Fruit fly (Drosophila melanogaster) whole organism, embryonic: ENCODE measurements around the gene Snapin.

Experiments
- CG10209 ChIP-seq: fragments of 200-800 bp; sonication (Bioruptor generic); optimal IDR thresholded peaks from 3 replicates; lab custom pipeline; 2017; ENCODE audit warnings: missing biosample characterization, mild to moderate bottlenecking, missing genetic modification characterization, missing genetic modification reagents
- CG10543 ChIP-seq: fragments of 200-800 bp; sonication (Bioruptor generic); optimal IDR thresholded peaks from 3 replicates; lab custom pipeline; 2017; ENCODE audit warnings: missing biosample characterization, mild to moderate bottlenecking, missing genetic modification characterization, moderate library complexity
- CG11695 ChIP-seq: fragments of 200-800 bp; sonication (Bioruptor generic); IDR thresholded peaks from 3 replicates; pipeline ENCODE4 v1.3.6; 2022; ENCODE audit warnings: missing biosample characterization, missing genetic modification characterization
- CG14860 ChIP-seq: fragments of 200-800 bp; sonication (Bioruptor generic); IDR thresholded peaks from 3 replicates; pipeline ENCODE4 v1.3.6; 2022; ENCODE audit warnings: missing biosample characterization, missing genetic modification characterization; ENCODE audit not compliant: partially characterized antibody
- CG14965 ChIP-seq: fragments of 200-800 bp; sonication (Bioruptor generic); optimal IDR thresholded peaks from 2 replicates; lab custom pipeline; 2016; ENCODE audit warnings: missing biosample characterization, missing genetic modification characterization, borderline replicate concordance
- CG15011 ChIP-seq: fragments of 200-800 bp; sonication (Bioruptor generic); optimal IDR thresholded peaks from 3 replicates; lab custom pipeline; 2018; ENCODE audit warnings: missing biosample characterization, mild to moderate bottlenecking, missing genetic modification characterization
- CG17328 ChIP-seq: fragments of 200-800 bp; sonication (Bioruptor generic); IDR thresholded peaks from 2 replicates; pipeline ENCODE4 v1.3.6; 2022; ENCODE audit warnings: missing biosample characterization, missing genetic modification characterization
- CG17829 ChIP-seq: fragments of 200-800 bp; optimal IDR thresholded peaks from 2 replicates; lab custom pipeline; 2019; ENCODE audit warnings: missing biosample characterization, mild to moderate bottlenecking, missing genetic modification characterization, moderate library complexity
- CG1792 ChIP-seq: fragments of 200-800 bp; sonication (Bioruptor generic); optimal IDR thresholded peaks from 2 replicates; lab custom pipeline; 2016; ENCODE audit warnings: missing biosample characterization, missing genetic modification characterization
- CG1832 ChIP-seq: fragments of 200-800 bp; sonication (Bioruptor generic); optimal IDR thresholded peaks from 2 replicates; lab custom pipeline; 2017; ENCODE audit warnings: missing biosample characterization, mild to moderate bottlenecking, missing genetic modification characterization, inconsistent platforms
- CG18599 ChIP-seq: fragments of 200-800 bp; sonication (Bioruptor generic); optimal IDR thresholded peaks from 3 replicates; lab custom pipeline; 2017; ENCODE audit warnings: missing biosample characterization, missing genetic modification characterization, mild to moderate bottlenecking, moderate library complexity, missing genetic modification reagents
- CG18764 ChIP-seq: fragments of 200-800 bp; sonication (Bioruptor generic); optimal IDR thresholded peaks from 3 replicates; lab custom pipeline; 2016; ENCODE audit warnings: missing biosample characterization, missing genetic modification characterization
- CG34422 ChIP-seq: fragments of 200-800 bp; sonication (Bioruptor generic); IDR thresholded peaks from 3 replicates; pipeline ENCODE4 v1.3.6; 2022; ENCODE audit warnings: missing biosample characterization, missing genetic modification characterization
- CG43689 ChIP-seq: fragments of 200-800 bp; sonication (Bioruptor generic); IDR thresholded peaks from 2 replicates; pipeline ENCODE4 v1.3.6; 2022; ENCODE audit warnings: missing biosample characterization, missing genetic modification characterization
- CG6175 ChIP-seq: fragments of 200-800 bp; sonication (Bioruptor generic); IDR thresholded peaks from 3 replicates; pipeline ENCODE4 v1.3.6; 2022; ENCODE audit warnings: missing biosample characterization, missing genetic modification characterization
- CG6791 ChIP-seq: fragments of 200-800 bp; sonication (Bioruptor generic); IDR thresholded peaks from 3 replicates; pipeline ENCODE4 v1.3.6; 2022; ENCODE audit warnings: missing biosample characterization, missing genetic modification characterization; ENCODE audit not compliant: partially characterized antibody
- CG7357 ChIP-seq: fragments of 200-800 bp; sonication (Bioruptor generic); IDR thresholded peaks from 3 replicates; pipeline ENCODE4 v1.3.6; 2022; ENCODE audit warnings: missing biosample characterization, missing genetic modification characterization
- CG7963 ChIP-seq: fragments of 200-800 bp; sonication (Bioruptor generic); IDR thresholded peaks from 3 replicates; pipeline ENCODE4 v1.3.6; 2022; ENCODE audit warnings: missing biosample characterization, missing genetic modification characterization; ENCODE audit not compliant: partially characterized antibody
- CG7987 ChIP-seq: fragments of 200-800 bp; sonication (Bioruptor generic); optimal IDR thresholded peaks from 2 replicates; lab custom pipeline; 2018; ENCODE audit warnings: missing biosample characterization, mild to moderate bottlenecking, missing genetic modification characterization, moderate library complexity
- CG8765 ChIP-seq: fragments of 200-800 bp; sonication (Bioruptor generic); IDR thresholded peaks from 2 replicates; pipeline ENCODE4 v1.3.6; 2022; ENCODE audit warnings: missing biosample characterization, missing genetic modification characterization
- CG9609 ChIP-seq: fragments of 200-800 bp; sonication (Bioruptor generic); optimal IDR thresholded peaks from 3 replicates; lab custom pipeline; 2016; ENCODE audit warnings: missing biosample characterization, missing genetic modification characterization
- CG9932 ChIP-seq: fragments of 200-800 bp; sonication (Bioruptor generic); IDR thresholded peaks from 2 replicates; pipeline ENCODE4 v1.3.6; 2022; ENCODE audit warnings: missing biosample characterization, missing genetic modification characterization
- CHES-1-like ChIP-seq: fragments of 200-800 bp; sonication (Bioruptor generic); optimal IDR thresholded peaks from 2 replicates; lab custom pipeline; 2016; ENCODE audit warnings: missing biosample characterization, missing genetic modification characterization
- Ets97D ChIP-seq: fragments of 200-800 bp; sonication (Bioruptor generic); optimal IDR thresholded peaks from 3 replicates; lab custom pipeline; 2016; ENCODE audit warnings: missing biosample characterization, missing genetic modification characterization
- Hand ChIP-seq: fragments of 200-800 bp; sonication (Bioruptor generic); optimal IDR thresholded peaks from 2 replicates; lab custom pipeline; 2017; ENCODE audit warnings: mild to moderate bottlenecking, missing biosample characterization, missing genetic modification reagents, missing genetic modification characterization
- MBD-R2 ChIP-seq: fragments of 200-800 bp; sonication (Bioruptor generic); IDR thresholded peaks from 2 replicates; pipeline ENCODE4 v1.3.6; 2022; ENCODE audit warnings: missing biosample characterization, missing genetic modification characterization
- MESR4 ChIP-seq: fragments of 200-800 bp; sonication (Bioruptor generic); optimal IDR thresholded peaks from 2 replicates; lab custom pipeline; 2018; ENCODE audit warnings: missing biosample characterization, mild to moderate bottlenecking, missing genetic modification characterization, moderate library complexity
- Med ChIP-seq: fragments of 200-800 bp; sonication (Bioruptor generic); peaks from one replicate; lab custom pipeline; 2016; ENCODE audit warnings: missing biosample characterization, missing genetic modification characterization, mild to moderate bottlenecking, inconsistent platforms, moderate library complexity
- Opbp ChIP-seq: fragments of 200-800 bp; sonication (Bioruptor generic); IDR thresholded peaks from 3 replicates; pipeline ENCODE4 v1.3.6; 2022; ENCODE audit warnings: missing biosample characterization, missing genetic modification characterization; ENCODE audit not compliant: partially characterized antibody
- Rfx ChIP-seq: fragments of 200-800 bp; sonication (Bioruptor generic); IDR thresholded peaks from 2 replicates; pipeline ENCODE4 v1.3.6; 2022; ENCODE audit warnings: missing biosample characterization, missing genetic modification characterization
- Rx ChIP-seq: fragments of 200-800 bp; sonication (Bioruptor generic); IDR thresholded peaks from 2 replicates; pipeline ENCODE4 v1.3.6; 2022; ENCODE audit warnings: missing biosample characterization, missing genetic modification characterization
- Vsx1 ChIP-seq: fragments of 200-800 bp; sonication (Bioruptor generic); optimal IDR thresholded peaks from 2 replicates; lab custom pipeline; 2017; ENCODE audit warnings: missing biosample characterization, mild to moderate bottlenecking, missing genetic modification characterization, missing genetic modification reagents
- YL-1 ChIP-seq: fragments of 200-800 bp; sonication (Bioruptor generic); optimal IDR thresholded peaks from 3 replicates; lab custom pipeline; 2017; ENCODE audit warnings: missing biosample characterization, mild to moderate bottlenecking, missing genetic modification characterization
- ab ChIP-seq: fragments of 200-800 bp; sonication (Bioruptor generic); optimal IDR thresholded peaks from 2 replicates; lab custom pipeline; 2016; ENCODE audit warnings: missing biosample characterization, missing genetic modification characterization
- cad ChIP-seq: fragments of >200 bp; optimal IDR thresholded peaks from 2 replicates; lab custom pipeline; 2017; ENCODE audit warnings: missing biosample characterization, missing genetic modification characterization
- chif ChIP-seq, 2 experiments: fragments of 200-800 bp; sonication (Bioruptor generic); optimal IDR thresholded peaks; 3 replicates each; lab custom pipeline; 2016; ENCODE audit warnings: missing biosample characterization in 2 of 2, missing genetic modification characterization in 2 of 2
- croc ChIP-seq: fragments of 200-800 bp; sonication (Bioruptor generic); conservative IDR thresholded peaks from 3 replicates; pipeline ENCODE4 v1.3.6; 2022; ENCODE audit warnings: missing biosample characterization, missing genetic modification characterization
- dati ChIP-seq: fragments of 200-800 bp; sonication (Bioruptor generic); IDR thresholded peaks from 2 replicates; pipeline ENCODE4 v1.3.6; 2022; ENCODE audit warnings: missing biosample characterization, missing genetic modification characterization
- dysf ChIP-seq: fragments of 200-800 bp; sonication (Bioruptor generic); IDR thresholded peaks from 3 replicates; pipeline ENCODE4 v1.3.6; 2022; ENCODE audit warnings: missing biosample characterization, missing genetic modification characterization
- esg ChIP-seq: fragments of 200-800 bp; sonication (Bioruptor generic); conservative IDR thresholded peaks from 2 replicates; pipeline ENCODE4 v1.3.6; 2022; ENCODE audit warnings: missing biosample characterization, missing genetic modification characterization
- ewg ChIP-seq: fragments of 200-800 bp; sonication (Bioruptor generic); optimal IDR thresholded peaks from 3 replicates; lab custom pipeline; 2017; ENCODE audit warnings: mild to moderate bottlenecking, missing biosample characterization, missing genetic modification reagents, missing genetic modification characterization
- hth ChIP-seq: fragments of >200 bp; optimal IDR thresholded peaks from 2 replicates; lab custom pipeline; 2017; ENCODE audit warnings: inconsistent platforms
- maf-S ChIP-seq: fragments of 200-800 bp; sonication (Bioruptor generic); optimal IDR thresholded peaks from 2 replicates; lab custom pipeline; 2016; ENCODE audit warnings: missing biosample characterization, missing genetic modification characterization
- onecut ChIP-seq: fragments of 200-800 bp; sonication (Bioruptor generic); IDR thresholded peaks from 2 replicates; pipeline ENCODE4 v1.3.6; 2022; ENCODE audit warnings: missing biosample characterization, missing genetic modification characterization
- otp ChIP-seq: fragments of 200-800 bp; sonication (Bioruptor generic); IDR thresholded peaks from 3 replicates; pipeline ENCODE4, ENCODE4 v1.3.6; 2022; ENCODE audit warnings: missing biosample characterization, missing genetic modification characterization
- pho ChIP-seq: fragments of 200-800 bp; sonication (Bioruptor generic); optimal IDR thresholded peaks from 2 replicates; lab custom pipeline; 2016; ENCODE audit warnings: missing biosample characterization, missing genetic modification characterization
- shn ChIP-seq: fragments of 200-800 bp; sonication (Bioruptor generic); optimal IDR thresholded peaks from 3 replicates; lab custom pipeline; 2016; ENCODE audit warnings: missing biosample characterization, missing genetic modification characterization
- stwl ChIP-seq: fragments of 200-800 bp; sonication (Bioruptor generic); optimal IDR thresholded peaks from 3 replicates; lab custom pipeline; 2018; ENCODE audit warnings: missing biosample characterization, mild to moderate bottlenecking, missing genetic modification characterization, moderate library complexity
- tll ChIP-seq, 2 experiments: fragments of 200-800 bp in 1 of 2; fragments of >200 bp in 1 of 2; sonication (Bioruptor generic) in 1 of 2; optimal IDR thresholded peaks; 2 replicates each; lab custom pipeline; 2017 to 2019; ENCODE audit warnings: missing biosample characterization in 2 of 2, missing genetic modification characterization in 2 of 2, mild to moderate bottlenecking in 1 of 2, moderate library complexity in 1 of 2
- tna ChIP-seq: fragments of 200-800 bp; sonication (Bioruptor generic); IDR thresholded peaks from 2 replicates; pipeline ENCODE4 v1.3.6; 2022; ENCODE audit warnings: missing biosample characterization, missing genetic modification characterization; ENCODE audit not compliant: partially characterized antibody
- z ChIP-seq: fragments of 200-800 bp; sonication (Bioruptor generic); IDR thresholded peaks from 3 replicates; pipeline ENCODE4 v1.3.6; 2022; ENCODE audit warnings: missing biosample characterization, missing genetic modification characterization

The Snapin gene

DNA sequence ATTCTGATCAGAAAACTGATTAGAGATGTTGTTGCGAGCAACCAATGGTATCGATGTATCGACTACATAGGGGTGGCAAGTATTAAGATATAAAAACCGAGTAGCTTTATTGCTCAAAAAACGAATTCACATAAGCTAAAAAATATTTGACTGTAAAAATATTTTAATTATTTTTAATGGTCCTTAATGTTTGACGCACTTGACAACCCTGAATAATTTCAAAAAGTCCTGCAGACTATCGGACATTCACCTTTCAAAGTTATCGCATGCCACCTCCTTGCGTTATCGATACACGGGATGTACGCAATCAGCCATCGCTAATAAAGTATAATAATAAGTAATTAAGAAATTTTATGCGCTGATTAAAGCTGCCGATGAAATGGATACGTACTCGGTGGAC, at the start of gene Snapin, which contains the start of the genes HemK2 and Tnpo-SR:
Snapin (minus strand) TSS at position 24 of the 400 bp plus-strand sequence.
HemK2 (minus strand) TSS at position 24 of the 400 bp plus-strand sequence.
Tnpo-SR (plus strand) TSS at position 271 of the 400 bp plus-strand sequence.
- TF ChIP-seq Vsx1 (GFP tag; lab: Kevin White, UChicago) (peak; percentile 84), CG18764 (GFP tag; lab: Kevin White, UChicago) (peak; percentile 83), onecut (GFP tag; lab: Robert Waterston, UW) (peak; percentile 83), CG7987 (peak; percentile 70), CG1832 (GFP tag; lab: Kevin White, UChicago) (no peak), CG34422 (GFP tag; lab: Robert Waterston, UW) (peak; percentile 96), ewg (GFP tag; lab: Kevin White, UChicago) (peak; percentile 80), CG7963 (GFP tag; lab: Robert Waterston, UW) (peak; percentile 72), CG6175 (GFP tag; lab: Robert Waterston, UW) (peak; percentile 80), shn (GFP tag; lab: Kevin White, UChicago) (peak; percentile 61), Ets97D (GFP tag; lab: Kevin White, UChicago) (peak; percentile 82), dati (GFP tag; lab: Robert Waterston, UW) (peak; percentile 73), CG10543 (GFP tag; lab: Kevin White, UChicago) (peak; percentile 95), CG7357 (GFP tag; lab: Robert Waterston, UW) (peak; percentile 77), stwl (tag; lab: Kevin White, UChicago) (peak; percentile 77), maf-S (GFP tag; lab: Kevin White, UChicago) (peak; percentile 84), CG6791 (peak; percentile 88), CG17829 (tag; lab: Kevin White, UChicago) (peak; percentile 94), CG9932 (GFP tag; lab: Robert Waterston, UW) (peak; percentile 97), ab (peak; percentile 63), CG14860 (GFP tag; lab: Robert Waterston, UW) (peak; percentile 93), croc (GFP tag; lab: Robert Waterston, UW) (peak; percentile 91), MBD-R2 (GFP tag; lab: Robert Waterston, UW) (peak; percentile 95), Rx (GFP tag; lab: Robert Waterston, UW) (peak; percentile 85), MESR4 (GFP tag; lab: Kevin White, UChicago) (peak; percentile 47), dysf (GFP tag; lab: Robert Waterston, UW) (peak; percentile 94), z (GFP tag; lab: Robert Waterston, UW) (peak; percentile 60; the same call in 1 of the 3 replicates), chif (GFP tag; optimal IDR thresholded peaks at IDR 0.05; lab: Kevin White, UChicago) (peak; percentile 69 to 82), CG43689 (peak; percentile 79), Opbp (peak; percentile 86), CHES-1-like (GFP tag; lab: Kevin White, UChicago) (peak; percentile 85), pho (GFP tag; lab: Kevin White, UChicago) (peak; percentile 86), cad (GFP tag; lab: Kevin White, UChicago) (no peak), Rfx (GFP tag; lab: Robert Waterston, UW) (peak; percentile 97), CG10209 (GFP tag; lab: Kevin White, UChicago) (peak; percentile 90), Hand (GFP tag; lab: Kevin White, UChicago) (peak; percentile 79), CG17328 (GFP tag; lab: Robert Waterston, UW) (peak; percentile 91), CG1792 (peak; percentile 68), YL-1 (peak; percentile 89), CG15011 (peak; percentile 69), CG14965 (GFP tag; lab: Kevin White, UChicago) (no peak), tna (GFP tag; lab: Robert Waterston, UW) (peak; percentile 81), CG11695 (peak; percentile 91), tll (GFP tag; optimal IDR thresholded peaks at IDR 0.05; lab: Kevin White, UChicago) (peak in 1 of 2 experiments; percentile 1), esg (peak; percentile 88), CG8765 (GFP tag; lab: Robert Waterston, UW) (peak; percentile 94), hth (lab: Kevin White, UChicago) (no peak), Med (GFP tag; lab: Kevin White, UChicago) (peak; percentile 98), CG18599 (GFP tag; lab: Kevin White, UChicago) (peak; percentile 94), CG9609 (GFP tag; lab: Kevin White, UChicago) (peak; percentile 72), otp (GFP tag; lab: Robert Waterston, UW) (peak; percentile 86)
